Worm (Caenorhabditis elegans) whole organism, late embryonic: ENCODE measurements around the gene cyp-34A5.

ENCODE experiments used
- K02D7.2 ChIP-seq: sonication (generic microtip); optimal IDR thresholded peaks from 2 replicates; lab custom pipeline; 2017; ENCODE audit warnings: mild to moderate bottlenecking, missing genetic modification characterization, missing compliant biosample characterization
- Y22D7AL.16 ChIP-seq: sonication (generic microtip); optimal IDR thresholded peaks from 2 replicates; lab custom pipeline; 2016; ENCODE audit warnings: missing genetic modification characterization, missing compliant biosample characterization
- ceh-2 ChIP-seq: sonication (generic microtip); optimal IDR thresholded peaks from 2 replicates; lab custom pipeline; 2016; ENCODE audit warnings: missing genotype, missing genetic modification characterization, missing compliant biosample characterization
- ceh-24 ChIP-seq: sonication (generic microtip); optimal IDR thresholded peaks from 2 replicates; lab custom pipeline; 2016; ENCODE audit warnings: mild to moderate bottlenecking, missing genetic modification characterization, missing compliant biosample characterization
- ceh-30 ChIP-seq: fragments of 150-350 bp; optimal IDR thresholded peaks from 2 replicates; lab custom pipeline; 2014; ENCODE audit warnings: missing biosample characterization, missing genetic modification characterization
- ceh-34 ChIP-seq: sonication (generic microtip); optimal IDR thresholded peaks from 2 replicates; lab custom pipeline; 2016; ENCODE audit warnings: mild to moderate bottlenecking, missing genetic modification characterization, missing compliant biosample characterization
- ceh-45 ChIP-seq: fragments of 200-800 bp; sonication (Bioruptor generic); IDR thresholded peaks from 2 replicates; pipeline ENCODE4 v1.3.6; 2022; ENCODE audit warnings: missing genetic modification reagents, missing genetic modification characterization, missing compliant biosample characterization
- che-1 ChIP-seq: sonication (generic microtip); optimal IDR thresholded peaks from 2 replicates; lab custom pipeline; 2016; ENCODE audit warnings: mild to moderate bottlenecking, missing genetic modification characterization, missing compliant biosample characterization
- elt-2 ChIP-seq: sonication (generic microtip); optimal IDR thresholded peaks from 2 replicates; lab custom pipeline; 2016; ENCODE audit warnings: missing genetic modification reagents, missing genetic modification characterization, missing compliant biosample characterization
- elt-4 ChIP-seq: sonication (generic microtip); optimal IDR thresholded peaks from 2 replicates; lab custom pipeline; 2016; ENCODE audit warnings: missing genetic modification characterization, missing compliant biosample characterization
- fax-1 ChIP-seq: sonication (generic microtip); optimal IDR thresholded peaks from 2 replicates; lab custom pipeline; 2016; ENCODE audit warnings: missing genotype, missing genetic modification characterization, missing compliant biosample characterization
- gmeb-2 ChIP-seq: sonication (generic microtip); optimal IDR thresholded peaks from 2 replicates; lab custom pipeline; 2016; ENCODE audit warnings: missing genetic modification characterization, inconsistent platforms, missing compliant biosample characterization
- hlh-13 ChIP-seq: fragments of 200-800 bp; sonication (Bioruptor generic); optimal IDR thresholded peaks from 2 replicates; lab custom pipeline; 2018; ENCODE audit warnings: mild to moderate bottlenecking, missing genetic modification characterization, missing compliant biosample characterization
- hlh-30 ChIP-seq: sonication (generic microtip); optimal IDR thresholded peaks from 2 replicates; lab custom pipeline; 2017; ENCODE audit warnings: antibody characterized with exemption, missing genetic modification characterization, missing compliant biosample characterization; ENCODE audit not compliant: insufficient read depth
- hlh-8 ChIP-seq: sonication (generic microtip); optimal IDR thresholded peaks from 2 replicates; lab custom pipeline; 2016; ENCODE audit warnings: missing genotype, missing genetic modification characterization, missing compliant biosample characterization
- lim-6 ChIP-seq: sonication (generic microtip); optimal IDR thresholded peaks from 2 replicates; lab custom pipeline; 2016; ENCODE audit warnings: missing genetic modification characterization, missing compliant biosample characterization
- lin-11 ChIP-seq: fragments of 200-800 bp; sonication (Bioruptor generic); optimal IDR thresholded peaks from 2 replicates; lab custom pipeline; 2018; ENCODE audit warnings: mild to moderate bottlenecking, missing genetic modification characterization, missing compliant biosample characterization
- npax-4 ChIP-seq: sonication (generic microtip); optimal IDR thresholded peaks from 2 replicates; lab custom pipeline; 2016; ENCODE audit warnings: missing genetic modification characterization, missing compliant biosample characterization
- pag-3 ChIP-seq: sonication (generic microtip); optimal IDR thresholded peaks from 2 replicates; lab custom pipeline; 2016; ENCODE audit warnings: missing compliant biosample characterization, missing genetic modification characterization, borderline replicate concordance
- pat-9 ChIP-seq: fragments of 200-800 bp; sonication (Bioruptor generic); optimal IDR thresholded peaks from 2 replicates; lab custom pipeline; 2018; ENCODE audit warnings: mild to moderate bottlenecking, missing genetic modification characterization, moderate library complexity, missing compliant biosample characterization
- pax-1 ChIP-seq: fragments of 150-350 bp; optimal IDR thresholded peaks from 2 replicates; lab custom pipeline; 2014; ENCODE audit warnings: missing biosample characterization, missing genetic modification characterization
- pha-2 ChIP-seq: sonication (generic microtip); optimal IDR thresholded peaks from 2 replicates; lab custom pipeline; 2017; ENCODE audit warnings: mild to moderate bottlenecking, missing genetic modification characterization, missing compliant biosample characterization
- pqm-1 ChIP-seq: sonication (generic microtip); optimal IDR thresholded peaks from 2 replicates; lab custom pipeline; 2016; ENCODE audit warnings: missing genetic modification characterization, missing compliant biosample characterization
- ref-2 ChIP-seq: sonication (generic microtip); optimal IDR thresholded peaks from 2 replicates; lab custom pipeline; 2016; ENCODE audit warnings: missing genetic modification characterization, missing compliant biosample characterization
- rnt-1 ChIP-seq: sonication (generic microtip); optimal IDR thresholded peaks from 2 replicates; lab custom pipeline; 2016; ENCODE audit warnings: missing genetic modification characterization, missing compliant biosample characterization
- sdc-2 ChIP-seq: sonication (generic microtip); optimal IDR thresholded peaks from 2 replicates; lab custom pipeline; 2016; ENCODE audit warnings: missing genotype, missing genetic modification characterization, missing compliant biosample characterization
- sox-2 ChIP-seq: fragments of 200-800 bp; sonication (Bioruptor generic); IDR thresholded peaks from 2 replicates; pipeline ENCODE4 v1.3.6; 2022; ENCODE audit warnings: missing genetic modification reagents, missing genetic modification characterization, missing compliant biosample characterization
- sox-4 ChIP-seq: sonication (generic microtip); optimal IDR thresholded peaks from 2 replicates; lab custom pipeline; 2017; ENCODE audit warnings: mild to moderate bottlenecking, missing genetic modification characterization, inconsistent platforms, missing compliant biosample characterization
- ttx-3 ChIP-seq: sonication (generic microtip); optimal IDR thresholded peaks from 2 replicates; lab custom pipeline; 2016; ENCODE audit warnings: missing genetic modification reagents, missing genetic modification characterization, missing compliant biosample characterization
- unc-3 ChIP-seq, 2 experiments: fragments of 200-800 bp in 1 of 2; sonication (Bioruptor generic) in 1 of 2; sonication (generic microtip) in 1 of 2; conservative IDR thresholded peaks in 1 of 2; optimal IDR thresholded peaks in 1 of 2; 2 replicates each; pipeline versions ENCODE4 v1.3.6 to Lab custom; 2016 to 2022; ENCODE audit warnings: missing compliant biosample characterization in 2 of 2, missing genetic modification characterization in 2 of 2, missing genetic modification reagents in 1 of 2
- unc-42 ChIP-seq: sonication (generic microtip); optimal IDR thresholded peaks from 2 replicates; lab custom pipeline; 2016; ENCODE audit warnings: missing genotype, missing genetic modification characterization, missing compliant biosample characterization
- unc-55 ChIP-seq: sonication (generic microtip); optimal IDR thresholded peaks from 2 replicates; lab custom pipeline; 2017; ENCODE audit warnings: missing biosample characterization, missing genetic modification reagents, missing genetic modification characterization

cyp-34A5 gene

DNA sequence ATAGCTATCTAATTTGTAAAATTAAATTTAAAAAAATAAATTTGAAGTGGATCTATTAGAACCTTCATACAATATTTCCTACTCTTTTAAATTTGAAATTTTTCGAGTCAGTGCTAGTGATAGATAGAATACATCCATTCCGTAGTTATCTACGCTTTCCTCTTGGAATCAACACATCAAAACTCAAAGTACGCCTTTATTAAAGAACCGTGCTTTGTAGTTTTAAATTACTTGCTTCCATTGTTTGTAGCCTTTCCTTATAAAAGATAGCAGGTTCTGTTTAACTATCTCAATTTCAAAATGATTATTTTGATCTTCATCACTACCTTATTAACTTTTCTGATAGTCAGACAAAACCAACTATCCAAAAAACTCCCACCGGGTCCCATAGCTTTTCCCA lies 12.5 kb downstream of the cyp-34A5 start, which contains the start of gene cyp-35B3:
Gene cyp-35B3, plus strand, starts transcription at position 301 of the 400 bp plus-strand sequence.
- TF ChIP-seq sox-4 (no peak), K02D7.2 (tag; lab: Kevin White, UChicago) (no peak), sdc-2 (no peak), pat-9 (tag; lab: Kevin White, UChicago) (no peak), gmeb-2 (no peak), pax-1 (tag; lab: Kevin White, UChicago) (no peak), npax-4 (no peak)

DNA sequence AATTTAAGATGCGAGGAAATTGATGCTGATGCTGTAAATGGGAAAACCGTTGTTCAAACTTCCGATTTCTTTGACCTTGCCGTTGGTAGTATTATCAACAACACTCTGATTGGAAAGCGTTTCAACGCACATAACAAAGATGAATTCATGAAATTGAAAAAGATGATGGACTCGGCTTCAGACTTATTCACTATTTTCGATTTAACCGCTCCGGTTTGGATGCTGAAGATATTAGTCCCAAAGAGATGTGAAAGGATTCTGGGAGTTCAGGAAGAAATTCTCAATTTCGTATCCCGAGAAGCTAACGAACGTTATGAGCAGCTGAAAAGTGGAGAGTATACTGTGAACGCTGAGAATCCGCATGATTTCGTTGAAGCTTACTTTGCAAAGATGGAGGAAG lies 14.1 kb downstream of the cyp-34A5 start:
- TF ChIP-seq pha-2 (tag; lab: Kevin White, UChicago) (no peak), ref-2 (no peak), elt-4 (tag; lab: Kevin White, UChicago) (no peak), ceh-34 (tag; lab: Kevin White, UChicago) (no peak), ceh-24 (no peak), unc-55 (GFP tag; lab: Kevin White, UChicago) (no peak), fax-1 (tag; lab: Kevin White, UChicago) (no peak), ceh-30 (tag; lab: Kevin White, UChicago) (no peak), npax-4 (no peak), ceh-45 (GFP tag; lab: Robert Waterston, UW) (no peak), ttx-3 (tag; lab: Kevin White, UChicago) (no peak)

DNA sequence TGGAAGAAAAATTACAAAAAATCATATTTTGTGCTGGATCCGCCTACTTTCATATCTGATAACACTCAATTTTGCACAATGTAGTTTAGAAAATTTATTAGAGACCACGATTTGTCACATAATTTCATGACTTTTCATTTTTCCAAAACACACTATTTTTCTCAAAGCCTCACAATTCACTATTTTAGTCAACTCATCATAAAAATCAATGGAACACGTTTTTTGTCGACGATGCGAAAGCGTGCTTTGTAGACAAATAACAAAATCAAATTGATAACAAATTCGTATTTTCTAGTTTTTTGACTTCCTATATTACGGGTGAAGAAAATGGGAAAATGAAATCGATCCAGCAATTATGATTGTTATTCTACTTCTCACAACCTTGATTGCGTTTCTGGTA lies 15.6 kb downstream of the cyp-34A5 start, which contains the start of gene cyp-35B2:
Gene cyp-35B2, plus strand, starts transcription at position 301 of the 400 bp plus-strand sequence.
- TF ChIP-seq hlh-13 (no peak), che-1 (tag; lab: Kevin White, UChicago) (no peak), unc-42 (no peak), ceh-24 (no peak), pag-3 (tag; lab: Kevin White, UChicago) (no peak), lim-6 (tag; lab: Kevin White, UChicago) (no peak), lin-11 (tag; lab: Kevin White, UChicago) (no peak), unc-3 (GFP tag; conservative IDR thresholded peaks at IDR 0.05; lab: Robert Waterston, UW) (no peak), unc-3 (tag; optimal IDR thresholded peaks at IDR 0.05; lab: Kevin White, UChicago) (no peak), rnt-1 (no peak), sox-2 (GFP tag; lab: Robert Waterston, UW) (no peak), pha-2 (tag; lab: Kevin White, UChicago) (no peak), hlh-8 (tag; lab: Kevin White, UChicago) (no peak), hlh-30 (tag; lab: Kevin White, UChicago) (no peak)

DNA sequence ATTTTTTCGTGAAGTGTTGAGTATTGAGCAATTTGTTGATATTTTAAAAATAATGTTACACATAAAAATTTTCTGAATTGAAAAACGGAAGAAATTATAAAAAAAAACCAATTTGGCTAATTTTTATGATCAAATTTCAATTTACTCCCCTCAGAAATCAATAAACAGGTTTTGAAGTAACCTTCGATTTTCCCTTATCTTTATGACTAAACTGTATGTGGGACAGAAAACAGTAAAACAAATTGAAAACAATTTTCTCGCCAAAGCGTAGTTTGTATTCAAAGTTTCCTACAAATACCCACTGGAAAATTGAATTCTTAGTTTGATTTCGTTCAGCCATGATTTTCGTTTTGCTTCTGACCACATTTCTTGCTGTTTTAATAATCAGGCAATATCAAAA lies 18.7 kb downstream of the cyp-34A5 start, which contains the start of gene cyp-35B1:
Gene cyp-35B1, plus strand, starts transcription at position 244 of the 400 bp plus-strand sequence.
- TF ChIP-seq elt-2 (tag; lab: Kevin White, UChicago) (no peak), Y22D7AL.16 (tag; lab: Kevin White, UChicago) (no peak)

DNA sequence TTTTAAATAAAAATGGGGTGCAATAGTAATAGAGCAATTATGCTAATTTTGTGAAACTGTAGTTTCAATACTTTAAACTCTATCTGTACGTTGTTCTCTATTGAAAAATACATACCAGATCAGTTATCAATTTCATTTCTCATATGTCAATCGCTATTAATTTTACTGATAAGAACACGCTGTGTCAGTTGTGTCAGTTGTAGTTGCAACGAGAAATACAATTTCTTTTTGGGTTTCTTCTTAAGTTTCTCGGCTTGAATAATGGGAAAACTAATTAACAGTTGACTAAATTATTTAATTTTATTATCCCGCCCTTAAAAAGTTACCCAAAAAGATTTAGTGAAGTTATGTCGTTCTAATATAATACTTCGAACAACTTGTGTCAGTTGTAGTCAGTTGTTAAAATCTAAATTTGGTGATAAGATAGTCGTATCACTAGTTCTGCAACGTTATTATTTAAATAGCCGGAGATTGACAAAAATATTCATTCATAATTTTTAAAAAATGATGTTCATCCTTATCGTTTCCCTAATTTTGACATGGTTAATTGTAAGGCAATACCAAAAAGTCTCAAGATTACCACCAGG lies 21.5 kb downstream of the cyp-34A5 start, which contains the start of gene cyp-35A5:
Gene cyp-35A5, plus strand, starts transcription at position 435 of the 587 bp plus-strand sequence.
- TF ChIP-seq elt-2 (tag; lab: Kevin White, UChicago) (peak; percentile 79), hlh-13 (no peak), pha-2 (tag; lab: Kevin White, UChicago) (no peak), ceh-2 (tag; lab: Kevin White, UChicago) (no peak), pqm-1 (no peak), gmeb-2 (no peak)
